Fruit fly (Drosophila melanogaster): ENCODE measurements around the gene Marf.
A peak's percentile ranks its signal among the peaks of the same experiment; 100 is the strongest.

Gene Marf

DNA sequence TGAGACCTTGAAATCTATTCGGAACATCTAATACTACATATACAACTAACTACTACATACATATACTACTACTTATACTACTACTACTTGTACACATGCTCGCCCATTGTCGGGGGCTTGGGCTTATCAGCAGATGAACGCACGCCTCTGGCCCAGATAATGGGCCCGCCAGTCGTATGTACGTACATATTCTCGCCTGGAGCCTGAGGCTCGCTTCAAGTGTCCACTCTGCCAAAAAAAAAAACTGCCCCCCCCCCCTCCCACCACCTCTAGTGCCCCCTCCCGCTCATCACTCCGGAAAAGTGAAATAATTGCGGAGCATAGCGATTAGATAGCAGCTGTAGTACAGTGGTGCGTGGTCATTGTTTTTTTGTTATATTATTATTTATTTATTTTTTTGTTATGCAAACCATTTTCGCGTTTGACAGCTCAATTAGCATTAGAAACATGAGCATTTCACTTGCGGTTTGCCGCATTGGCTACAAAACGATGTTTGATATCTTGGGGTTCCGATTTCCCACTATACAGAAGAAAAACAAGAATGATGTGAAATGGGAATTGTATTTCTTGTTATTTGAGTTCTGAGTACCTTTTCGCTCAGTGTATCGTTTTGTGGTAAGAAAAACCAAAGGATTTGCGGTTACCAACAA is 8.9 kb upstream of the Marf start:
- TF ChIP-seq HLH106 (tag; optimal IDR thresholded peaks at IDR 0.05) (peak; percentile 25), Hnf4 (GFP tag; optimal IDR thresholded peaks at IDR 0.05) (no peak), Abd-B (GFP tag; optimal IDR thresholded peaks at IDR 0.05) (no peak), psq (GFP tag; optimal IDR thresholded peaks at IDR 0.05) (peak; percentile 17), Hr78 (GFP tag; optimal IDR thresholded peaks at IDR 0.05) (no peak), rgr (GFP tag; optimal IDR thresholded peaks at IDR 0.05) (peak; percentile 48), ey (GFP tag; optimal IDR thresholded peaks at IDR 0.05) (no peak), foxo (GFP tag; optimal IDR thresholded peaks at IDR 0.05) (peak in 1 of 2 experiments; percentile 29), Jra (GFP tag; optimal IDR thresholded peaks at IDR 0.05) (no peak), Hr83 (GFP tag; optimal IDR thresholded peaks at IDR 0.05; ENCODE audit: poor library complexity, severe bottlenecking) (no peak), N (GFP tag; optimal IDR thresholded peaks at IDR 0.05) (no peak), h (GFP tag; optimal IDR thresholded peaks at IDR 0.05) (peak; percentile 33)

DNA sequence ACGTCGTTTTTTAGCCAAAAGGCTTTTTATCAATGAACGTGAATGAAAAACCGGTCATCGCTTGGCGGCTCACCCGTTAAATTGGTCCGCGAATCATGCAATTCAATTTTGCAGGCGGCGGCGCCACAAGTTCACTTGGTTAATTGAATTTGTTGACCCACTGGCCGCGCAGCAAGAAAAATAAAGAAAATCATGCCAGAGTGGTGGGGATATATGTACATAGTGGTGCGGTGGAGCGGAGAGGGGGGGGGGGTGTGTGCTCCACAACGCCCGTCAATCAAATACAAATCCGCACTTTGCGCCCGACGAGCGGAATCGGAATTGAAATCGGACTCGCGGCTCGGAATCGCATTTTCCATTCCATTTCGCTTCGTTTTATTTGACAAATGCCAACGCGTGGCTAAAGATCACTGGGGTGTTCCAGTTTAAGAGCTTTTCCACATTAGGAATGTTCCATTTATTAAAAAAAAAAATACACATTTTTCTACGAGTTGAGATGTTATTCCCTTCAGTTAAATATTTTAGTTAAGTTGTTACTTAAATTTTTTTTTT is 8.2 kb upstream of the Marf start:
- TF ChIP-seq CrebA (GFP tag; optimal IDR thresholded peaks at IDR 0.05; ENCODE audit: borderline replicate concordance) (no peak), Rel (GFP tag; optimal IDR thresholded peaks at IDR 0.05) (no peak), Rel (tag; optimal IDR thresholded peaks at IDR 0.05) (peak; percentile 35), Abd-B (GFP tag; optimal IDR thresholded peaks at IDR 0.05) (no peak)

DNA sequence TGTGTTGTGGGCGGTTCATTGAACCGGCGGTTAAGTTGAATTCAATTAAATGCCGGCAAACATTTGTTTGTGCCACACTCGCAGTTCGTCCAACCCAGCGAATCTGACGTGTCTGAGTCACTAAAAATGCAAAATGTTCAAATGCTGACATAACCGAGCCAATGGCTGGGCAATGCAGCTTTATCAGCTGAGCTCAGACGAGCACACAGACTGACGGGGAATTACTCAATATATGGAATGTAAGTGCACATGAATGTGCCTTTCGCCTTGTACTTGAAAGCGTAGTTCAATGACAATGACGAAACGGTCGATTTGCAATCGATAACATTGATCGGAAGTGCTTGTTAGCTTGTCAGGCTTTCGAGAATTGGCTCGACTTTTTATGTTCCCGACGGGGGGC is 7.6 kb upstream of the Marf start:
- TF ChIP-seq Rel (GFP tag; optimal IDR thresholded peaks at IDR 0.05) (no peak), Rel (tag; optimal IDR thresholded peaks at IDR 0.05) (peak; percentile 99), dmrt93B (GFP tag; optimal IDR thresholded peaks at IDR 0.05) (no peak)

DNA sequence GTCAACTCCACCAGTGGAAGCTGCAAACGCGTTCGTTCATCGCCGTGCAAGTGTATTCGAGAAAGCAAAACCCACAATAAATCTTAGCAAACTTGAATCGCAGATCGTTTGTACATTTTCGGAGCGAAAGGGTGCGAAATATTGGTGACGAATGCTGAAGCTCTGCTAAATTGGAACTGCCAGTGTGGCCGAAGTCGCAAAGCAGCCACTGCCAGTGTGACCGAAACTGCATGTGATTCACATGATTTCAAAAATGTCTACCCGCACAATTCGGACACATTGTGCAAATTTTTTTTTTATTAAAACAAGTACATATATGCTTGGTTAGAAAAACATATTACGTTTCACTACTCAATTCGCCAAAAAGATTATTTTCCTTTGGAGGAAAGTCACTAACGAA is 4.5 kb upstream of the Marf start:
- TF ChIP-seq Sp1 (GFP tag; optimal IDR thresholded peaks at IDR 0.05) (no peak), Hr78 (GFP tag; optimal IDR thresholded peaks at IDR 0.05) (no peak), Hnf4 (GFP tag; optimal IDR thresholded peaks at IDR 0.05) (no peak), sage (GFP tag; optimal IDR thresholded peaks at IDR 0.05) (no peak), Mio (GFP tag; optimal IDR thresholded peaks at IDR 0.05) (no peak), CG32264 (GFP tag; optimal IDR thresholded peaks at IDR 0.05) (no peak)

DNA sequence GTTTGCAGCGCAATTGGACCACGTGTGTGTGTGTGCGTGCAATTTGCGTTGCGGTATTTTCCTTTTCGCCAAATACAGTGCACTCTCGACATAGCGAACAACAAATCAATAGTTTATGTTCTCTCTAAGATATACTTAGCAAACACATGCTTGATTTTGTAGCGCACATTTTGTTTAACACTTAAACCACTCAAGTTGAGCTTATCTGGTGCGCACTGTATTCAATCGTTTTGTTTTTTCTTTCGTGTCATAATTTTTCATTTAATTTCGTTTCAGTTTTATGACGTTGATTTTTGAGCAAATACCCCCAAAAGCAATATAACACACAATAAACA is 575 bp downstream of the Marf start:
- TF ChIP-seq OdsH (GFP tag; optimal IDR thresholded peaks at IDR 0.05), result peak; percentile 92
- TF ChIP-seq tai (GFP tag; optimal IDR thresholded peaks at IDR 0.05), result no peak
- no peak for TF ChIP-seq usp (GFP tag; optimal IDR thresholded peaks at IDR 0.05)
- no peak for TF ChIP-seq brk (GFP tag; optimal IDR thresholded peaks at IDR 0.05)
- peak; percentile 95 for TF ChIP-seq rgr (GFP tag; optimal IDR thresholded peaks at IDR 0.05)
- peak; percentile 93 for TF ChIP-seq sage (GFP tag; optimal IDR thresholded peaks at IDR 0.05)
- no peak for TF ChIP-seq Dfd (GFP tag; optimal IDR thresholded peaks at IDR 0.05)
- peak; percentile 95 for TF ChIP-seq ey (GFP tag; optimal IDR thresholded peaks at IDR 0.05)
- peak; percentile 94 for TF ChIP-seq Hr83 (GFP tag; optimal IDR thresholded peaks at IDR 0.05; ENCODE audit: poor library complexity, severe bottlenecking)
- TF ChIP-seq HLH106 (tag; optimal IDR thresholded peaks at IDR 0.05), result peak; percentile 96
- peak; percentile 93 for TF ChIP-seq CG9705 (GFP tag; optimal IDR thresholded peaks at IDR 0.05)
- TF ChIP-seq woc (GFP tag; optimal IDR thresholded peaks at IDR 0.05), result peak; percentile 86
- TF ChIP-seq foxo (GFP tag; optimal IDR thresholded peaks at IDR 0.05), result peak; percentile 81 to 97
- peak; percentile 83 for TF ChIP-seq psq (GFP tag; optimal IDR thresholded peaks at IDR 0.05)
- TF ChIP-seq Myc (optimal IDR thresholded peaks at IDR 0.05), result no peak
- TF ChIP-seq h (GFP tag; optimal IDR thresholded peaks at IDR 0.05), result peak; percentile 95
- peak; percentile 87 for TF ChIP-seq dmrt93B (GFP tag; optimal IDR thresholded peaks at IDR 0.05)
- peak; percentile 67 for TF ChIP-seq jim (GFP tag; optimal IDR thresholded peaks at IDR 0.05)
- TF ChIP-seq GATAd (GFP tag; optimal IDR thresholded peaks at IDR 0.05), result peak; percentile 66
- TF ChIP-seq fru (GFP tag; optimal IDR thresholded peaks at IDR 0.05), result peak; percentile 94
- peak; percentile 86 for TF ChIP-seq CG32264 (GFP tag; optimal IDR thresholded peaks at IDR 0.05)
- peak; percentile 93 for TF ChIP-seq br (GFP tag; optimal IDR thresholded peaks at IDR 0.05)
- peak; percentile 53 for TF ChIP-seq sv (GFP tag; optimal IDR thresholded peaks at IDR 0.05)
- TF ChIP-seq Sp1 (GFP tag; optimal IDR thresholded peaks at IDR 0.05), result peak; percentile 93
- TF ChIP-seq Hnf4 (GFP tag; optimal IDR thresholded peaks at IDR 0.05), result peak; percentile 95
- no peak for TF ChIP-seq N (GFP tag; optimal IDR thresholded peaks at IDR 0.05)
- peak; percentile 82 for TF ChIP-seq Mio (GFP tag; optimal IDR thresholded peaks at IDR 0.05)
- peak; percentile 80 for TF ChIP-seq Jra (GFP tag; optimal IDR thresholded peaks at IDR 0.05)
- peak; percentile 61 for TF ChIP-seq dsf (GFP tag; optimal IDR thresholded peaks at IDR 0.05; ENCODE audit: borderline replicate concordance)
- TF ChIP-seq Rel (GFP tag; optimal IDR thresholded peaks at IDR 0.05), result no peak
- TF ChIP-seq Rel (tag; optimal IDR thresholded peaks at IDR 0.05), result peak; percentile 89
- no peak for TF ChIP-seq Abd-B (GFP tag; optimal IDR thresholded peaks at IDR 0.05)

Data from whole organism, wandering third instar larva.